Worm (Caenorhabditis elegans) whole organism, L4 larva: ENCODE data around the gene Y27F2A.8.

Experiments used
- R02D3.7 ChIP-seq: fragments of 150-350 bp; sonication (generic microtip); optimal IDR thresholded peaks from 3 replicates; lab custom pipeline; 2014; ENCODE audit warnings: missing biosample characterization, missing genetic modification characterization
- ceh-82 ChIP-seq: sonication (generic microtip); optimal IDR thresholded peaks from 2 replicates; lab custom pipeline; 2017; ENCODE audit warnings: missing biosample characterization, missing genetic modification characterization
- fkh-10 ChIP-seq: fragments of 150-350 bp; optimal IDR thresholded peaks from 2 replicates; lab custom pipeline; 2014; ENCODE audit warnings: missing biosample characterization, missing genetic modification reagents, missing genetic modification characterization
- lin-15B ChIP-seq: fragments of 150-350 bp; sonication (generic microtip); optimal IDR thresholded peaks from 3 replicates; lab custom pipeline; 2014; ENCODE audit warnings: missing biosample characterization, missing genetic modification characterization
- mxl-2 ChIP-seq: fragments of 200-800 bp; sonication (Bioruptor generic); conservative IDR thresholded peaks from 2 replicates; pipeline ENCODE4 v1.3.6; 2022; ENCODE audit warnings: missing genetic modification reagents, missing genetic modification characterization, missing compliant biosample characterization
- nhr-237 ChIP-seq: sonication (generic microtip); optimal IDR thresholded peaks from 2 replicates; lab custom pipeline; 2017; ENCODE audit warnings: missing biosample characterization, missing genetic modification characterization
- nhr-6 ChIP-seq: fragments of 150-350 bp; optimal IDR thresholded peaks from 2 replicates; lab custom pipeline; 2014; ENCODE audit warnings: missing biosample characterization, missing genetic modification characterization
- nhr-76 ChIP-seq: fragments of 150-350 bp; optimal IDR thresholded peaks from 2 replicates; lab custom pipeline; 2014; ENCODE audit warnings: missing biosample characterization, missing genetic modification characterization
- tag-97 ChIP-seq: fragments of 200-800 bp; sonication (Bioruptor generic); IDR thresholded peaks from 2 replicates; pipeline ENCODE4 v1.3.6; 2022; ENCODE audit warnings: missing genetic modification characterization, missing compliant biosample characterization
- unc-39 ChIP-seq: sonication (generic microtip); optimal IDR thresholded peaks from 2 replicates; lab custom pipeline; 2017; ENCODE audit warnings: missing biosample characterization, missing genetic modification characterization
- unc-62 ChIP-seq, 3 experiments: fragments of 150-350 bp in 1 of 3; sonication (generic microtip); optimal IDR thresholded peaks in 2 of 3; peaks in 1 of 3; 1 replicate in 1 of 3; 2 replicates in 2 of 3; lab custom pipeline; 2014 to 2017; ENCODE audit warnings: missing biosample characterization in 3 of 3, missing genetic modification characterization in 3 of 3, missing genetic modification reagents in 3 of 3, missing genotype in 1 of 3
- zfp-2 ChIP-seq: sonication (generic microtip); optimal IDR thresholded peaks from 2 replicates; lab custom pipeline; 2016; ENCODE audit warnings: mild to moderate bottlenecking, missing genetic modification characterization, missing compliant biosample characterization
- zfp-3 ChIP-seq: fragments of 200-800 bp; sonication (Bioruptor generic); conservative IDR thresholded peaks from 2 replicates; pipeline ENCODE4 v1.3.6; 2022; ENCODE audit warnings: missing genetic modification reagents, missing genetic modification characterization, missing compliant biosample characterization
- ztf-11 ChIP-seq: fragments of 150-350 bp; optimal IDR thresholded peaks from 2 replicates; lab custom pipeline; 2014; ENCODE audit warnings: missing biosample characterization, missing genetic modification characterization

- TF ChIP-seq nhr-237 (tag; lab: Kevin White, UChicago) (no peak), zfp-2 (tag; lab: Kevin White, UChicago) (no peak), ztf-11 (no peak), ceh-82 (tag; lab: Kevin White, UChicago) (no peak), fkh-10 (GFP tag; lab: Kevin White, UChicago) (no peak), lin-15B (tag; lab: Kevin White, UChicago) (no peak), tag-97 (GFP tag; lab: Robert Waterston, UW) (no peak), R02D3.7 (no peak), nhr-76 (no peak), unc-39 (tag; lab: Kevin White, UChicago) (no peak), zfp-3 (GFP tag; lab: Robert Waterston, UW) (no peak), unc-62 (GFP tag; optimal IDR thresholded peaks at IDR 0.05 in 1 of 2; lab: Kevin White, UChicago) (no peak), unc-62 (tag; optimal IDR thresholded peaks at IDR 0.05; lab: Kevin White, UChicago) (no peak), mxl-2 (no peak), nhr-6 (tag; lab: Kevin White, UChicago) (no peak)
These were observed 11.4 kb upstream of the Y27F2A.8 start, which contains the start of gene Y27F2A.10 for ce11 chrII:3172176-3172575.
